Fruit fly (Drosophila melanogaster): ENCODE results near the gene CG14535.

DNA sequence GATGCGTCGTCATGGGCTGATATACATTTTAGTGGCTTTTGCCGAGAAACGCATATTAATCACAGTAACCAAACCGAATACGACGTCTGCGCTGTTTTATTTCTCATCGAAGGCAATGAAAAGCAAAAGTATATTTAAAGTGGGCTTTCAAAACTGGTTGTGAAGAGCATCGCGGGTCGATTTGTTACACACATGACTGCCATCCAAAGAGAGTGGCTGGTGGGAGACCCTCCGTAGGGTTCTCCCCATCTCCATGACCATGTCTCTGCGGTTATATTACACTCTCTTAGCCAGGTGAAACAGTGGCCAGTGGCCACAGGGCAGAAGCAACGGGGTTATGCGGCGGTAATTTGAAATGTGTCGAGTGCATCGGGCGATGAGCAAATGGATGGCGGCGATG lies 25.2 kb upstream of the CG14535 start:
- no peak for TF ChIP-seq psq (optimal IDR thresholded peaks at IDR 0.05)
- no peak for TF ChIP-seq pan (optimal IDR thresholded peaks at IDR 0.05)
- no peak for TF ChIP-seq CG8478 (optimal IDR thresholded peaks at IDR 0.05)
- TF ChIP-seq usp (GFP tag; optimal IDR thresholded peaks at IDR 0.05), result no peak
